Fruit fly (Drosophila melanogaster) whole organism, prepupa: ENCODE measurements around the gene His2Av.

Source experiments
- CG11902 ChIP-seq: fragments of 200-800 bp; sonication (Bioruptor generic); optimal IDR thresholded peaks from 3 replicates; lab custom pipeline; 2016; ENCODE audit warnings: missing biosample characterization, missing genetic modification characterization
- CG1621 ChIP-seq: fragments of 200-800 bp; sonication (Bioruptor generic); optimal IDR thresholded peaks from 3 replicates; lab custom pipeline; 2018; ENCODE audit warnings: missing biosample characterization, mild to moderate bottlenecking, missing genetic modification characterization
- CG3919 ChIP-seq: fragments of 200-800 bp; sonication (Bioruptor generic); optimal IDR thresholded peaks from 3 replicates; lab custom pipeline; 2016; ENCODE audit warnings: missing biosample characterization, missing genetic modification characterization
- CG6163 ChIP-seq: fragments of 200-800 bp; sonication (Bioruptor generic); IDR thresholded peaks from 3 replicates; pipeline ENCODE4 v1.3.6; 2022; ENCODE audit warnings: missing biosample characterization, missing genetic modification characterization
- Met ChIP-seq: fragments of 200-800 bp; sonication (Bioruptor generic); optimal IDR thresholded peaks from 3 replicates; lab custom pipeline; 2016; ENCODE audit warnings: missing biosample characterization, missing genetic modification characterization
- OdsH ChIP-seq: fragments of 200-800 bp; sonication (Bioruptor generic); optimal IDR thresholded peaks from 3 replicates; lab custom pipeline; 2016; ENCODE audit warnings: missing biosample characterization, missing genetic modification characterization
- Sox102F ChIP-seq: fragments of 200-800 bp; sonication (Bioruptor generic); optimal IDR thresholded peaks from 2 replicates; lab custom pipeline; 2016; ENCODE audit warnings: missing biosample characterization, mild to moderate bottlenecking, missing genetic modification characterization
- dac ChIP-seq: fragments of 200-800 bp; sonication (Bioruptor generic); optimal IDR thresholded peaks from 2 replicates; lab custom pipeline; 2017; ENCODE audit warnings: missing biosample characterization, mild to moderate bottlenecking, missing genetic modification characterization
- net ChIP-seq: fragments of 200-800 bp; sonication (Bioruptor generic); optimal IDR thresholded peaks from 3 replicates; lab custom pipeline; 2016; ENCODE audit warnings: missing biosample characterization, missing genetic modification characterization
- ss ChIP-seq, 2 experiments: fragments of 200-800 bp; sonication (Bioruptor generic); optimal IDR thresholded peaks; 2 replicates in 1 of 2; 3 replicates in 1 of 2; lab custom pipeline; 2017 to 2018; ENCODE audit warnings: mild to moderate bottlenecking in 2 of 2, missing biosample characterization in 2 of 2, missing genetic modification characterization in 2 of 2, moderate library complexity in 1 of 2

DNA sequence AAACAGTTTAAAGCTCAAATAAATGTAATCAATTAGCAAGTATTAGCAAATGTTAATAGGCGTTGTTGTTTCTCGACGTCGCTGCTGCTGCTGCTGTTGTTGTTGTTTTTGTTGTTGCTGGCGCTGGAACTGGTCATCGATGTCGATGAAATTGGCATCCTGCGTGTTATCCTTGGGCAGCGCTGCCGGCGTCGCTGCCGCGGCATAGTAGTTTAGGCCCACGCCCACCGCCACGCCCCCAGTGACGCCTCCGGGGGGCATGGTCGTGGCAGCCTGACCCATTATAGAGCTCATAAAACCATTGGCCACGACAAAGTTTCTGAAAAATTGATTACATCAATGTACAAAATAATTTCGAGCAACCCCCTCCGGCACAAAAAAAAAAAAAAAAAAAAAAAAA is 10.1 kb downstream of the His2Av start:
- TF ChIP-seq ss (GFP tag; optimal IDR thresholded peaks at IDR 0.05; lab: Kevin White, UChicago) (no peak), CG6163 (GFP tag; lab: Robert Waterston, UW) (no peak), net (no peak), Sox102F (GFP tag; lab: Kevin White, UChicago) (no peak), OdsH (GFP tag; lab: Kevin White, UChicago) (no peak), CG11902 (GFP tag; lab: Kevin White, UChicago) (no peak), CG1621 (tag; lab: Kevin White, UChicago) (no peak), CG3919 (GFP tag; lab: Kevin White, UChicago) (no peak), Met (GFP tag; lab: Kevin White, UChicago) (no peak), dac (GFP tag; lab: Kevin White, UChicago) (no peak)
